Worm (Caenorhabditis elegans): ENCODE data around the gene C39E9.7.

Gene C39E9.7

ce11 chrIV:13077694-13078093 lies 1.2 kb upstream of the C39E9.7 start (continued):
- TF ChIP-seq nhr-6 (tag; optimal IDR thresholded peaks at IDR 0.05) (no peak), lir-3 (tag; optimal IDR thresholded peaks at IDR 0.05) (no peak), lin-13 (GFP tag; optimal IDR thresholded peaks at IDR 0.05) (no peak), T20F7.1 (GFP tag; optimal IDR thresholded peaks at IDR 0.05) (no peak), lsy-2 (tag; optimal IDR thresholded peaks at IDR 0.05) (no peak), saeg-2 (GFP tag; IDR thresholded peaks at IDR 0.05) (no peak), dve-1 (tag; optimal IDR thresholded peaks at IDR 0.05; ENCODE audit: insufficient read depth) (no peak), lin-29 (GFP tag; IDR thresholded peaks at IDR 0.05) (no peak), ceh-28 (tag; optimal IDR thresholded peaks at IDR 0.05) (no peak), daf-19 (GFP tag; conservative IDR thresholded peaks at IDR 0.05) (no peak), rbr-2 (tag; optimal IDR thresholded peaks at IDR 0.05) (no peak), ctbp-1 (GFP tag; IDR thresholded peaks at IDR 0.05) (no peak), nhr-11 (tag; optimal IDR thresholded peaks at IDR 0.05) (no peak), lin-39 (tag; optimal IDR thresholded peaks at IDR 0.05) (no peak), zip-11 (GFP tag; IDR thresholded peaks at IDR 0.05) (no peak)

ce11 chrIV:13075625-13076252 lies 781 bp downstream of the C39E9.7 start:
- peak; percentile 25 for TF ChIP-seq hlh-30 (tag; optimal IDR thresholded peaks at IDR 0.05; ENCODE audit: insufficient read depth)
- TF ChIP-seq mxl-3 (GFP tag; optimal IDR thresholded peaks at IDR 0.05): peak; percentile 9
- TF ChIP-seq mdl-1 (tag; optimal IDR thresholded peaks at IDR 0.05): peak in 1 of 2 experiments; percentile 47
- no peak for TF ChIP-seq lin-29 (GFP tag; IDR thresholded peaks at IDR 0.05)
- TF ChIP-seq nhr-28 (tag; optimal IDR thresholded peaks at IDR 0.05): peak; percentile 100
- TF ChIP-seq lin-15B (tag; optimal IDR thresholded peaks at IDR 0.05): no peak
- TF ChIP-seq nhr-77 (tag; optimal IDR thresholded peaks at IDR 0.05): peak; percentile 62
- no peak for TF ChIP-seq Y105C5A.15 (GFP tag; IDR thresholded peaks at IDR 0.05)
- peak in 1 of 2 experiments; percentile 80 for TF ChIP-seq unc-62 (GFP tag; optimal IDR thresholded peaks at IDR 0.05 in 1 of 2)
- no peak for TF ChIP-seq unc-62 (tag; optimal IDR thresholded peaks at IDR 0.05)
- TF ChIP-seq nhr-111 (GFP tag; optimal IDR thresholded peaks at IDR 0.05): no peak
- peak; percentile 58 for TF ChIP-seq hlh-11 (tag; optimal IDR thresholded peaks at IDR 0.05)
- no peak for TF ChIP-seq ceh-62 (tag; optimal IDR thresholded peaks at IDR 0.05)
- no peak for TF ChIP-seq D1046.2 (GFP tag; IDR thresholded peaks at IDR 0.05)
- no peak for TF ChIP-seq nhr-76 (tag; optimal IDR thresholded peaks at IDR 0.05)
- TF ChIP-seq snpc-1.2 (GFP tag; IDR thresholded peaks at IDR 0.05): no peak
- no peak for TF ChIP-seq madf-9 (GFP tag; conservative IDR thresholded peaks at IDR 0.05)
- no peak for TF ChIP-seq ztf-11 (tag; optimal IDR thresholded peaks at IDR 0.05)
- no peak for TF ChIP-seq dmd-9 (GFP tag; IDR thresholded peaks at IDR 0.05)
- TF ChIP-seq mdt-29 (GFP tag; IDR thresholded peaks at IDR 0.05): no peak
- no peak for TF ChIP-seq unc-130 (GFP tag; optimal IDR thresholded peaks at IDR 0.05)
- TF ChIP-seq dmd-6 (GFP tag; IDR thresholded peaks at IDR 0.05): 0 out of 2 replicates have a peak, but pooled peaks have one; percentile 9

ce11 chrIV:13071445-13071844 lies 5.1 kb downstream of the C39E9.7 start, which contains the start of gene scl-8:
TSS of gene scl-8 (plus strand) at chrIV:13071745.
- peak; percentile 36 for TF ChIP-seq aha-1 (tag)
- no peak for TF ChIP-seq zip-11 (GFP tag; IDR thresholded peaks at IDR 0.05)

ce11 chrIV:13070142-13070541 lies 6.4 kb downstream of the C39E9.7 start, which contains the start of gene scl-7:
TSS of gene scl-7 (plus strand) at chrIV:13070442.
- TF ChIP-seq nhr-6 (tag; optimal IDR thresholded peaks at IDR 0.05): no peak
- no peak for TF ChIP-seq unc-62 (GFP tag; optimal IDR thresholded peaks at IDR 0.05 in 1 of 2)
- TF ChIP-seq unc-62 (tag; optimal IDR thresholded peaks at IDR 0.05): no peak
- no peak for TF ChIP-seq fos-1 (tag; optimal IDR thresholded peaks at IDR 0.05)
- TF ChIP-seq dve-1 (tag; optimal IDR thresholded peaks at IDR 0.05; ENCODE audit: insufficient read depth): no peak
- TF ChIP-seq aly-2 (tag; optimal IDR thresholded peaks at IDR 0.05): no peak
- TF ChIP-seq egl-43 (GFP tag; IDR thresholded peaks at IDR 0.05): no peak
- TF ChIP-seq gei-8 (GFP tag; optimal IDR thresholded peaks at IDR 0.05): no peak
- no peak for TF ChIP-seq vab-7 (GFP tag; IDR thresholded peaks at IDR 0.05)
- no peak for TF ChIP-seq daf-8 (GFP tag; IDR thresholded peaks at IDR 0.05)
- TF ChIP-seq hlh-11 (tag; optimal IDR thresholded peaks at IDR 0.05): no peak
- no peak for TF ChIP-seq Y75B8A.6 (GFP tag; IDR thresholded peaks at IDR 0.05)
- TF ChIP-seq zip-11 (GFP tag; IDR thresholded peaks at IDR 0.05): no peak
- no peak for TF ChIP-seq attf-4 (tag; optimal IDR thresholded peaks at IDR 0.05)
- TF ChIP-seq nhr-11 (tag; optimal IDR thresholded peaks at IDR 0.05): no peak
- TF ChIP-seq lin-29 (GFP tag; IDR thresholded peaks at IDR 0.05): no peak
- no peak for TF ChIP-seq pqm-1 (tag; optimal IDR thresholded peaks at IDR 0.05)
- TF ChIP-seq mep-1 (tag; optimal IDR thresholded peaks at IDR 0.05): no peak
- TF ChIP-seq ztf-7 (tag; optimal IDR thresholded peaks at IDR 0.05): no peak

Measured in whole organism, L4 larva.